Worm (Caenorhabditis elegans) whole organism, L4 larva: Measurements from ENCODE around the gene nep-26.

ENCODE experiments used
- D1046.2 ChIP-seq: fragments of 200-800 bp; sonication (Bioruptor generic); IDR thresholded peaks from 2 replicates; pipeline ENCODE4 v1.3.6; 2022; ENCODE audit warnings: missing genetic modification characterization, missing compliant biosample characterization
- F10B5.3 ChIP-seq: sonication (generic microtip); optimal IDR thresholded peaks from 2 replicates; lab custom pipeline; 2016; ENCODE audit warnings: mild to moderate bottlenecking, missing genetic modification characterization, missing compliant biosample characterization
- F37D6.2 ChIP-seq: sonication (generic microtip); optimal IDR thresholded peaks from 2 replicates; lab custom pipeline; 2016; ENCODE audit warnings: mild to moderate bottlenecking, missing genetic modification characterization, missing compliant biosample characterization
- F44E2.7 ChIP-seq: fragments of 200-800 bp; sonication (Bioruptor generic); IDR thresholded peaks from 2 replicates; pipeline ENCODE4 v2.1.2; 2022; ENCODE audit warnings: missing genetic modification characterization, missing compliant biosample characterization
- T20F7.1 ChIP-seq: fragments of 200-800 bp; sonication (Bioruptor generic); optimal IDR thresholded peaks from 2 replicates; lab custom pipeline; 2018; ENCODE audit warnings: mild to moderate bottlenecking, missing genetic modification characterization, missing compliant biosample characterization
- T26A8.4 ChIP-seq: fragments of 200-800 bp; sonication (Bioruptor generic); IDR thresholded peaks from 2 replicates; pipeline ENCODE4 v1.3.6; 2022; ENCODE audit warnings: missing genetic modification characterization, missing compliant biosample characterization
- Y105C5A.15 ChIP-seq: fragments of 200-800 bp; sonication (Bioruptor generic); IDR thresholded peaks from 2 replicates; pipeline ENCODE4 v1.3.6; 2022; ENCODE audit warnings: missing genetic modification characterization, missing compliant biosample characterization
- Y48G9A.11 ChIP-seq: fragments of 200-800 bp; sonication (Bioruptor generic); IDR thresholded peaks from 2 replicates; pipeline ENCODE4 v1.3.6; 2022; ENCODE audit warnings: missing genetic modification reagents, missing genetic modification characterization, missing compliant biosample characterization
- Y5F2A.4 ChIP-seq: fragments of 200-800 bp; sonication (Bioruptor generic); optimal IDR thresholded peaks from 2 replicates; lab custom pipeline; 2018; ENCODE audit warnings: mild to moderate bottlenecking, missing genetic modification characterization, missing compliant biosample characterization
- aha-1 ChIP-seq: fragments of 150-350 bp; peaks from one replicate; lab custom pipeline; 2014; ENCODE audit warnings: missing biosample characterization, missing genetic modification characterization
- aly-2 ChIP-seq: sonication (generic microtip); optimal IDR thresholded peaks from 2 replicates; lab custom pipeline; 2018; ENCODE audit warnings: missing biosample characterization, missing genetic modification characterization
- attf-4 ChIP-seq: sonication (generic microtip); optimal IDR thresholded peaks from 3 replicates; lab custom pipeline; 2017; ENCODE audit warnings: missing biosample characterization, missing genetic modification characterization
- ceh-44 ChIP-seq: fragments of 200-800 bp; sonication (Bioruptor generic); IDR thresholded peaks from 2 replicates; pipeline ENCODE4 v1.3.6; 2022; ENCODE audit warnings: missing genetic modification reagents, missing genetic modification characterization, missing compliant biosample characterization
- ceh-82 ChIP-seq: sonication (generic microtip); optimal IDR thresholded peaks from 2 replicates; lab custom pipeline; 2017; ENCODE audit warnings: missing biosample characterization, missing genetic modification characterization
- daf-8 ChIP-seq: fragments of 200-800 bp; sonication (Bioruptor generic); IDR thresholded peaks from 2 replicates; pipeline ENCODE4 v1.3.6; 2022; ENCODE audit warnings: missing genetic modification characterization, missing compliant biosample characterization
- dmd-6 ChIP-seq: fragments of 200-800 bp; sonication (Bioruptor generic); IDR thresholded peaks from 2 replicates; pipeline ENCODE4 v1.3.6; 2022; ENCODE audit warnings: missing genetic modification reagents, missing genetic modification characterization, missing compliant biosample characterization
- dmd-9 ChIP-seq: fragments of 200-800 bp; sonication (Bioruptor generic); IDR thresholded peaks from 2 replicates; pipeline ENCODE4 v1.3.6; 2022; ENCODE audit warnings: missing genetic modification reagents, missing genetic modification characterization, missing compliant biosample characterization
- dpl-1 ChIP-seq: fragments of 150-350 bp; optimal IDR thresholded peaks from 2 replicates; lab custom pipeline; 2014; ENCODE audit warnings: missing biosample characterization, missing genetic modification reagents, missing genetic modification characterization
- dve-1 ChIP-seq: sonication (generic microtip); optimal IDR thresholded peaks from 2 replicates; lab custom pipeline; 2017; ENCODE audit warnings: antibody characterized with exemption, mild to moderate bottlenecking, missing genetic modification characterization, missing compliant biosample characterization; ENCODE audit not compliant: insufficient read depth
- egl-43 ChIP-seq: fragments of 200-800 bp; sonication (Bioruptor generic); IDR thresholded peaks from 2 replicates; pipeline ENCODE4 v1.3.6; 2022; ENCODE audit warnings: missing genetic modification reagents, missing genetic modification characterization, missing compliant biosample characterization
- fkh-10 ChIP-seq: fragments of 150-350 bp; optimal IDR thresholded peaks from 2 replicates; lab custom pipeline; 2014; ENCODE audit warnings: missing biosample characterization, missing genetic modification reagents, missing genetic modification characterization
- hif-1 ChIP-seq, 2 experiments: sonication (generic microtip); optimal IDR thresholded peaks; 2 replicates each; lab custom pipeline; 2016 to 2017; ENCODE audit warnings: missing compliant biosample characterization in 2 of 2, missing genetic modification characterization in 2 of 2, missing genetic modification reagents in 2 of 2, missing genotype in 2 of 2, mild to moderate bottlenecking in 1 of 2
- hlh-11 ChIP-seq: fragments of 200-800 bp; sonication (Bioruptor generic); optimal IDR thresholded peaks from 2 replicates; lab custom pipeline; 2018; ENCODE audit warnings: mild to moderate bottlenecking, missing genetic modification characterization, missing compliant biosample characterization
- hlh-30 ChIP-seq: sonication (generic microtip); optimal IDR thresholded peaks from 2 replicates; lab custom pipeline; 2017; ENCODE audit warnings: antibody characterized with exemption, mild to moderate bottlenecking, missing genetic modification characterization, missing compliant biosample characterization; ENCODE audit not compliant: insufficient read depth
- hmg-1.1 ChIP-seq: fragments of 200-800 bp; sonication (Bioruptor generic); IDR thresholded peaks from 2 replicates; pipeline ENCODE4 v1.3.6; 2022; ENCODE audit warnings: missing genetic modification reagents, missing genetic modification characterization, missing compliant biosample characterization
- jun-1 ChIP-seq: fragments of 150-350 bp; optimal IDR thresholded peaks from 2 replicates; lab custom pipeline; 2014; ENCODE audit warnings: missing biosample characterization, missing genetic modification reagents, missing genetic modification characterization
- lin-1 ChIP-seq: fragments of 200-800 bp; sonication (Bioruptor generic); IDR thresholded peaks from 2 replicates; pipeline ENCODE4 v1.3.6; 2022; ENCODE audit warnings: missing genetic modification reagents, missing genetic modification characterization, missing compliant biosample characterization
- lin-13 ChIP-seq: fragments of 150-350 bp; optimal IDR thresholded peaks from 2 replicates; lab custom pipeline; 2014; ENCODE audit warnings: missing biosample characterization, missing genetic modification reagents, missing genetic modification characterization
- lin-38 ChIP-seq: fragments of 200-800 bp; sonication (Bioruptor generic); IDR thresholded peaks from 2 replicates; pipeline ENCODE4 v1.3.6; 2022; ENCODE audit warnings: missing genetic modification reagents, missing genetic modification characterization, missing compliant biosample characterization
- lin-39 ChIP-seq: fragments of 150-350 bp; optimal IDR thresholded peaks from 2 replicates; lab custom pipeline; 2014; ENCODE audit warnings: missing biosample characterization, missing genetic modification reagents, missing genetic modification characterization
- lsy-2 ChIP-seq, 2 experiments: fragments of 150-350 bp in 1 of 2; sonication (generic microtip) in 1 of 2; optimal IDR thresholded peaks; 2 replicates each; lab custom pipeline; 2014 to 2017; ENCODE audit warnings: missing biosample characterization in 2 of 2, missing genetic modification characterization in 2 of 2
- madf-5 ChIP-seq, 2 experiments: fragments of 200-800 bp; sonication (Bioruptor generic); IDR thresholded peaks; 2 replicates each; pipeline ENCODE4 v1.3.6; 2022; ENCODE audit warnings: missing compliant biosample characterization in 2 of 2, missing genetic modification characterization in 2 of 2
- mdt-29 ChIP-seq: fragments of 200-800 bp; sonication (Bioruptor generic); IDR thresholded peaks from 2 replicates; pipeline ENCODE4 v1.3.6; 2022; ENCODE audit warnings: missing genetic modification reagents, missing genetic modification characterization, missing compliant biosample characterization
- mep-1 ChIP-seq: fragments of 150-350 bp; sonication (generic microtip); optimal IDR thresholded peaks from 3 replicates; lab custom pipeline; 2014; ENCODE audit warnings: missing biosample characterization, missing genetic modification characterization
- mes-2 ChIP-seq: sonication (generic microtip); optimal IDR thresholded peaks from 2 replicates; lab custom pipeline; 2016; ENCODE audit warnings: missing genotype, mild to moderate bottlenecking, missing genetic modification characterization, missing compliant biosample characterization; ENCODE audit not compliant: poor library complexity, severe bottlenecking
- nhr-102 ChIP-seq: sonication (generic microtip); optimal IDR thresholded peaks from 2 replicates; lab custom pipeline; 2016; ENCODE audit warnings: mild to moderate bottlenecking, missing genetic modification characterization, moderate library complexity, missing compliant biosample characterization
- nhr-11 ChIP-seq: fragments of 150-350 bp; optimal IDR thresholded peaks from 2 replicates; lab custom pipeline; 2014; ENCODE audit warnings: missing biosample characterization, missing genetic modification characterization
- nhr-42 ChIP-seq: fragments of 200-800 bp; sonication (Bioruptor generic); IDR thresholded peaks from 2 replicates; pipeline ENCODE4 v1.3.6; 2022; ENCODE audit warnings: missing genetic modification characterization, missing compliant biosample characterization
- rbr-2 ChIP-seq: sonication (generic microtip); optimal IDR thresholded peaks from 2 replicates; lab custom pipeline; 2016; ENCODE audit warnings: missing genotype, missing genetic modification characterization, missing compliant biosample characterization
- skn-1 ChIP-seq: fragments of 150-350 bp; optimal IDR thresholded peaks from 2 replicates; lab custom pipeline; 2014; ENCODE audit warnings: missing biosample characterization, missing genetic modification characterization
- snpc-1.2 ChIP-seq: fragments of 200-800 bp; sonication (Bioruptor generic); IDR thresholded peaks from 2 replicates; pipeline ENCODE4 v1.3.6; 2022; ENCODE audit warnings: missing genetic modification reagents, missing genetic modification characterization, missing compliant biosample characterization
- spr-1 ChIP-seq: sonication (generic microtip); optimal IDR thresholded peaks from 2 replicates; lab custom pipeline; 2016; ENCODE audit warnings: mild to moderate bottlenecking, missing genetic modification characterization, missing compliant biosample characterization
- unc-130 ChIP-seq: sonication (generic microtip); optimal IDR thresholded peaks from 2 replicates; lab custom pipeline; 2016; ENCODE audit warnings: missing genetic modification reagents, missing genetic modification characterization, missing compliant biosample characterization
- vab-7 ChIP-seq: fragments of 200-800 bp; sonication (Bioruptor generic); IDR thresholded peaks from 2 replicates; pipeline ENCODE4 v1.3.6; 2022; ENCODE audit warnings: missing genetic modification reagents, missing genetic modification characterization, missing compliant biosample characterization
- zag-1 ChIP-seq: fragments of 150-350 bp; optimal IDR thresholded peaks from 2 replicates; lab custom pipeline; 2014; ENCODE audit warnings: missing biosample characterization, missing genetic modification characterization
- zfp-3 ChIP-seq: fragments of 200-800 bp; sonication (Bioruptor generic); conservative IDR thresholded peaks from 2 replicates; pipeline ENCODE4 v1.3.6; 2022; ENCODE audit warnings: missing genetic modification reagents, missing genetic modification characterization, missing compliant biosample characterization
- ztf-11 ChIP-seq: fragments of 150-350 bp; optimal IDR thresholded peaks from 2 replicates; lab custom pipeline; 2014; ENCODE audit warnings: missing biosample characterization, missing genetic modification characterization
- ztf-7 ChIP-seq: fragments of 150-350 bp; optimal IDR thresholded peaks from 2 replicates; lab custom pipeline; 2014; ENCODE audit warnings: missing biosample characterization, missing genetic modification characterization

The nep-26 gene

DNA sequence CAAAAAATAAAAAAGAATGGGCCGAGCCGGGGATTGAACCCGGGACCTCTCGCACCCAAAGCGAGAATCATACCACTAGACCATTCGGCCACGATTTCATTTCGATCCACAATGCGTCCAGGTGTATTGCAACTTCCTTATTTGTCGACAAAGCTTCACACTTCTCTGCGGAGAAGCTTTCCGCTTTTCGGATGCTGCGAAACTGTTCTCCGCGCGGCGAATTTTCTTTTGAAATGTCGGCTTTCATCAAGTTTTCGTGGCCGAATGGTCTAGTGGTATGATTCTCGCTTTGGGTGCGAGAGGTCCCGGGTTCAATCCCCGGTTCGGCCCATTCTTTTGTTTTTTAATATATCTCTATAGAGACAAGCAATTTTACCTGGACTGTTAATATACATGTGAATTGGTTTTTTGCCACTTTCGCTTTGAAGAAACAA lies 2.2 kb upstream of the nep-26 start (continued):
- 0 out of 2 replicates have a peak, but pooled peaks have one; percentile 68 for TF ChIP-seq snpc-1.2 (GFP tag; lab: Robert Waterston, UW)
- peak; percentile 78 for TF ChIP-seq egl-43 (GFP tag; lab: Robert Waterston, UW)
- TF ChIP-seq Y105C5A.15 (GFP tag; lab: Robert Waterston, UW), result 0 out of 2 replicates have a peak, but pooled peaks have one; percentile 2
- TF ChIP-seq dmd-6 (GFP tag; lab: Robert Waterston, UW), result peak; percentile 30
- TF ChIP-seq nhr-102, result peak; percentile 26
- 0 out of 2 replicates have a peak, but pooled peaks have one; percentile 28 for TF ChIP-seq Y48G9A.11

ce11 chrII:10300954-10301353 lies 1.0 kb upstream of the nep-26 start, which contains the start of gene mdt-22:
mdt-22 (plus strand) TSS chrII:10301216.
- TF ChIP-seq T20F7.1 (GFP tag; lab: Kevin White, UChicago) (peak; percentile 58), aly-2 (tag; lab: Kevin White, UChicago) (no peak), lin-13 (GFP tag; lab: Kevin White, UChicago) (peak; percentile 72), mes-2 (tag; lab: Kevin White, UChicago) (peak; percentile 87), ztf-11 (tag; lab: Kevin White, UChicago) (no peak), dpl-1 (peak; percentile 95), aha-1 (peak; percentile 90), nhr-11 (tag; lab: Kevin White, UChicago) (no peak), ceh-82 (tag; lab: Kevin White, UChicago) (no peak), dmd-6 (GFP tag; lab: Robert Waterston, UW) (peak; percentile 65), rbr-2 (tag; lab: Kevin White, UChicago) (peak; percentile 76), lin-39 (no peak), zfp-3 (GFP tag; lab: Robert Waterston, UW) (0 out of 2 replicates have a peak, but pooled peaks have one; percentile 56), dve-1 (peak; percentile 60), T26A8.4 (GFP tag; lab: Robert Waterston, UW) (peak; percentile 74), hlh-11 (tag; lab: Kevin White, UChicago) (peak; percentile 60), F37D6.2 (peak; percentile 37), attf-4 (tag; lab: Kevin White, UChicago) (no peak), nhr-42 (GFP tag; lab: Robert Waterston, UW) (0 out of 2 replicates have a peak, but pooled peaks have one; percentile 57), F10B5.3 (tag; lab: Kevin White, UChicago) (peak; percentile 27), dmd-9 (GFP tag; lab: Robert Waterston, UW) (no peak), ztf-7 (peak; percentile 25), unc-130 (peak; percentile 33), ceh-44 (GFP tag; lab: Robert Waterston, UW) (no peak), zag-1 (tag; lab: Kevin White, UChicago) (no peak), jun-1 (tag; lab: Kevin White, UChicago) (peak; percentile 1), vab-7 (GFP tag; lab: Robert Waterston, UW) (peak; percentile 62), F44E2.7 (GFP tag; lab: Robert Waterston, UW) (no peak), madf-5 (GFP tag; IDR thresholded peaks at IDR 0.05; lab: Robert Waterston, UW) (no peak), lsy-2 (tag; optimal IDR thresholded peaks at IDR 0.05; lab: Kevin White, UChicago) (peak in 1 of 2 experiments; percentile 83), lin-38 (GFP tag; lab: Robert Waterston, UW) (peak; percentile 82), hif-1 (tag; optimal IDR thresholded peaks at IDR 0.05; lab: Kevin White, UChicago) (peak in 1 of 2 experiments; percentile 51), mep-1 (tag; lab: Kevin White, UChicago) (peak; percentile 73), hmg-1.1 (GFP tag; lab: Robert Waterston, UW) (peak; percentile 79), skn-1 (tag; lab: Kevin White, UChicago) (no peak), snpc-1.2 (GFP tag; lab: Robert Waterston, UW) (peak; percentile 29; the same call in 1 of the 2 replicates), nhr-102 (peak; percentile 58), spr-1 (peak; percentile 52), daf-8 (GFP tag; lab: Robert Waterston, UW) (no peak), fkh-10 (GFP tag; lab: Kevin White, UChicago) (peak; percentile 4), hlh-30 (peak; percentile 43), D1046.2 (GFP tag; lab: Robert Waterston, UW) (no peak), egl-43 (GFP tag; lab: Robert Waterston, UW) (peak; percentile 64; the same call in 1 of the 2 replicates), Y5F2A.4 (GFP tag; lab: Kevin White, UChicago) (peak; percentile 27), lin-1 (GFP tag; lab: Robert Waterston, UW) (peak; percentile 49; the same call in 1 of the 2 replicates), mdt-29 (GFP tag; lab: Robert Waterston, UW) (no peak)
